Worm (Caenorhabditis elegans) whole organism, L4 larva: Measurements from ENCODE around the gene exos-1.
A peak's percentile ranks its signal among the peaks of the same experiment; 100 is the strongest.

Source experiments
- F10B5.3 ChIP-seq: sonication (generic microtip); optimal IDR thresholded peaks from 2 replicates; lab custom pipeline; 2016; ENCODE audit warnings: mild to moderate bottlenecking, missing genetic modification characterization, missing compliant biosample characterization
- F26F4.8 ChIP-seq: fragments of 200-800 bp; sonication (Bioruptor generic); conservative IDR thresholded peaks from 2 replicates; pipeline ENCODE4 v1.3.6; 2022; ENCODE audit warnings: missing genetic modification characterization, missing compliant biosample characterization
- R02D3.7 ChIP-seq: fragments of 150-350 bp; sonication (generic microtip); optimal IDR thresholded peaks from 3 replicates; lab custom pipeline; 2014; ENCODE audit warnings: missing biosample characterization, missing genetic modification characterization
- Y105C5A.15 ChIP-seq: fragments of 200-800 bp; sonication (Bioruptor generic); IDR thresholded peaks from 2 replicates; pipeline ENCODE4 v1.3.6; 2022; ENCODE audit warnings: missing genetic modification characterization, missing compliant biosample characterization
- Y48G9A.11 ChIP-seq: fragments of 200-800 bp; sonication (Bioruptor generic); IDR thresholded peaks from 2 replicates; pipeline ENCODE4 v1.3.6; 2022; ENCODE audit warnings: missing genetic modification reagents, missing genetic modification characterization, missing compliant biosample characterization
- Y5F2A.4 ChIP-seq: fragments of 200-800 bp; sonication (Bioruptor generic); optimal IDR thresholded peaks from 2 replicates; lab custom pipeline; 2018; ENCODE audit warnings: mild to moderate bottlenecking, missing genetic modification characterization, missing compliant biosample characterization
- ZK546.5 ChIP-seq, 2 experiments: sonication (generic microtip); optimal IDR thresholded peaks; 2 replicates each; lab custom pipeline; 2017; ENCODE audit warnings: missing biosample characterization in 2 of 2, missing genetic modification characterization in 2 of 2
- aha-1 ChIP-seq: fragments of 150-350 bp; peaks from one replicate; lab custom pipeline; 2014; ENCODE audit warnings: missing biosample characterization, missing genetic modification characterization
- aly-2 ChIP-seq: sonication (generic microtip); optimal IDR thresholded peaks from 2 replicates; lab custom pipeline; 2018; ENCODE audit warnings: missing biosample characterization, missing genetic modification characterization
- ctbp-1 ChIP-seq: fragments of 200-800 bp; sonication (Bioruptor generic); IDR thresholded peaks from 2 replicates; pipeline ENCODE4 v1.3.6; 2022; ENCODE audit warnings: missing genetic modification reagents, missing genetic modification characterization, missing compliant biosample characterization
- daf-12 ChIP-seq: fragments of 150-350 bp; optimal IDR thresholded peaks from 2 replicates; lab custom pipeline; 2014; ENCODE audit warnings: missing biosample characterization, missing genetic modification reagents, missing genetic modification characterization
- daf-16 ChIP-seq, 3 experiments: sonication (generic microtip); optimal IDR thresholded peaks; 2 replicates each; lab custom pipeline; 2016 to 2017; ENCODE audit warnings: missing genetic modification characterization in 3 of 3, missing genetic modification reagents in 3 of 3, mild to moderate bottlenecking in 2 of 3, missing compliant biosample characterization in 2 of 3, missing biosample characterization in 1 of 3, moderate library complexity in 1 of 3
- dmd-8 ChIP-seq: fragments of 200-800 bp; sonication (Bioruptor generic); IDR thresholded peaks from 2 replicates; pipeline ENCODE4 v1.3.6; 2022; ENCODE audit warnings: missing genetic modification characterization, missing compliant biosample characterization
- dmd-9 ChIP-seq: fragments of 200-800 bp; sonication (Bioruptor generic); IDR thresholded peaks from 2 replicates; pipeline ENCODE4 v1.3.6; 2022; ENCODE audit warnings: missing genetic modification reagents, missing genetic modification characterization, missing compliant biosample characterization
- egl-43 ChIP-seq: fragments of 200-800 bp; sonication (Bioruptor generic); IDR thresholded peaks from 2 replicates; pipeline ENCODE4 v1.3.6; 2022; ENCODE audit warnings: missing genetic modification reagents, missing genetic modification characterization, missing compliant biosample characterization
- gei-8 ChIP-seq: fragments of 200-800 bp; sonication (Bioruptor generic); optimal IDR thresholded peaks from 2 replicates; lab custom pipeline; 2018; ENCODE audit warnings: mild to moderate bottlenecking, missing genetic modification characterization, missing compliant biosample characterization
- hif-1 ChIP-seq, 2 experiments: sonication (generic microtip); optimal IDR thresholded peaks; 2 replicates each; lab custom pipeline; 2016 to 2017; ENCODE audit warnings: missing compliant biosample characterization in 2 of 2, missing genetic modification characterization in 2 of 2, missing genetic modification reagents in 2 of 2, missing genotype in 2 of 2, mild to moderate bottlenecking in 1 of 2
- hlh-11 ChIP-seq: fragments of 200-800 bp; sonication (Bioruptor generic); optimal IDR thresholded peaks from 2 replicates; lab custom pipeline; 2018; ENCODE audit warnings: mild to moderate bottlenecking, missing genetic modification characterization, missing compliant biosample characterization
- hlh-30 ChIP-seq: sonication (generic microtip); optimal IDR thresholded peaks from 2 replicates; lab custom pipeline; 2017; ENCODE audit warnings: antibody characterized with exemption, mild to moderate bottlenecking, missing genetic modification characterization, missing compliant biosample characterization; ENCODE audit not compliant: insufficient read depth
- hmg-1.1 ChIP-seq: fragments of 200-800 bp; sonication (Bioruptor generic); IDR thresholded peaks from 2 replicates; pipeline ENCODE4 v1.3.6; 2022; ENCODE audit warnings: missing genetic modification reagents, missing genetic modification characterization, missing compliant biosample characterization
- jun-1 ChIP-seq: fragments of 150-350 bp; optimal IDR thresholded peaks from 2 replicates; lab custom pipeline; 2014; ENCODE audit warnings: missing biosample characterization, missing genetic modification reagents, missing genetic modification characterization
- lin-1 ChIP-seq: fragments of 200-800 bp; sonication (Bioruptor generic); IDR thresholded peaks from 2 replicates; pipeline ENCODE4 v1.3.6; 2022; ENCODE audit warnings: missing genetic modification reagents, missing genetic modification characterization, missing compliant biosample characterization
- lin-13 ChIP-seq: fragments of 150-350 bp; optimal IDR thresholded peaks from 2 replicates; lab custom pipeline; 2014; ENCODE audit warnings: missing biosample characterization, missing genetic modification reagents, missing genetic modification characterization
- lin-29 ChIP-seq: fragments of 200-800 bp; sonication (Bioruptor generic); IDR thresholded peaks from 2 replicates; pipeline ENCODE4 v1.3.6; 2022; ENCODE audit warnings: missing genetic modification reagents, missing genetic modification characterization, missing compliant biosample characterization
- lsy-2 ChIP-seq, 2 experiments: fragments of 150-350 bp in 1 of 2; sonication (generic microtip) in 1 of 2; optimal IDR thresholded peaks; 2 replicates each; lab custom pipeline; 2014 to 2017; ENCODE audit warnings: missing biosample characterization in 2 of 2, missing genetic modification characterization in 2 of 2
- mdl-1 ChIP-seq, 2 experiments: fragments of 150-350 bp in 1 of 2; sonication (generic microtip) in 1 of 2; optimal IDR thresholded peaks; 2 replicates each; lab custom pipeline; 2014 to 2017; ENCODE audit warnings: missing biosample characterization in 2 of 2, missing genetic modification characterization in 2 of 2
- mdt-29 ChIP-seq: fragments of 200-800 bp; sonication (Bioruptor generic); IDR thresholded peaks from 2 replicates; pipeline ENCODE4 v1.3.6; 2022; ENCODE audit warnings: missing genetic modification reagents, missing genetic modification characterization, missing compliant biosample characterization
- mxl-3 ChIP-seq: fragments of 200-800 bp; sonication (Bioruptor generic); optimal IDR thresholded peaks from 2 replicates; lab custom pipeline; 2018; ENCODE audit warnings: mild to moderate bottlenecking, missing genetic modification characterization, missing compliant biosample characterization
- nhr-10 ChIP-seq: fragments of 150-350 bp; optimal IDR thresholded peaks from 2 replicates; lab custom pipeline; 2014; ENCODE audit warnings: missing biosample characterization, missing genetic modification characterization
- nhr-102 ChIP-seq: sonication (generic microtip); optimal IDR thresholded peaks from 2 replicates; lab custom pipeline; 2016; ENCODE audit warnings: mild to moderate bottlenecking, missing genetic modification characterization, moderate library complexity, missing compliant biosample characterization
- nhr-28 ChIP-seq: fragments of 150-350 bp; optimal IDR thresholded peaks from 2 replicates; lab custom pipeline; 2014; ENCODE audit warnings: missing biosample characterization, missing genetic modification characterization
- nhr-41 ChIP-seq: fragments of 200-800 bp; sonication (Bioruptor generic); IDR thresholded peaks from 2 replicates; pipeline ENCODE4 v1.3.6; 2022; ENCODE audit warnings: missing genetic modification reagents, missing genetic modification characterization, missing compliant biosample characterization
- nhr-48 ChIP-seq: sonication (generic microtip); optimal IDR thresholded peaks from 2 replicates; lab custom pipeline; 2016; ENCODE audit warnings: mild to moderate bottlenecking, missing genetic modification characterization, missing compliant biosample characterization
- pha-4 ChIP-seq, 2 experiments: fragments of 150-350 bp in 1 of 2; fragments of 200-800 bp in 1 of 2; sonication (Bioruptor generic) in 1 of 2; IDR thresholded peaks in 1 of 2; optimal IDR thresholded peaks in 1 of 2; 2 replicates each; pipeline versions ENCODE4 v1.3.6 to Lab custom; 2014 to 2022; ENCODE audit warnings: missing genetic modification characterization in 2 of 2, missing genetic modification reagents in 2 of 2, missing biosample characterization in 1 of 2, missing compliant biosample characterization in 1 of 2
- php-3 ChIP-seq: fragments of 200-800 bp; sonication (Bioruptor generic); IDR thresholded peaks from 2 replicates; pipeline ENCODE4 v1.3.6; 2022; ENCODE audit warnings: missing genetic modification reagents, missing genetic modification characterization, missing compliant biosample characterization
- pqm-1 ChIP-seq: sonication (generic microtip); optimal IDR thresholded peaks from 2 replicates; lab custom pipeline; 2017; ENCODE audit warnings: missing biosample characterization, missing genetic modification characterization
- rbr-2 ChIP-seq: sonication (generic microtip); optimal IDR thresholded peaks from 2 replicates; lab custom pipeline; 2016; ENCODE audit warnings: missing genotype, missing genetic modification characterization, missing compliant biosample characterization
- set-16 ChIP-seq: fragments of 200-800 bp; sonication (Bioruptor generic); IDR thresholded peaks from 2 replicates; pipeline ENCODE4 v1.3.6; 2022; ENCODE audit warnings: missing genetic modification reagents, missing genetic modification characterization, missing compliant biosample characterization
- snpc-4 ChIP-seq: fragments of 150-350 bp; optimal IDR thresholded peaks from 2 replicates; lab custom pipeline; 2014; ENCODE audit warnings: missing biosample characterization, missing genetic modification characterization
- spr-3 ChIP-seq: fragments of 200-800 bp; sonication (Bioruptor generic); optimal IDR thresholded peaks from 2 replicates; lab custom pipeline; 2018; ENCODE audit warnings: mild to moderate bottlenecking, missing genetic modification characterization, missing compliant biosample characterization
- unc-130 ChIP-seq: sonication (generic microtip); optimal IDR thresholded peaks from 2 replicates; lab custom pipeline; 2016; ENCODE audit warnings: missing genetic modification reagents, missing genetic modification characterization, missing compliant biosample characterization
- unc-62 ChIP-seq, 3 experiments: fragments of 150-350 bp in 1 of 3; sonication (generic microtip); optimal IDR thresholded peaks in 2 of 3; peaks in 1 of 3; 1 replicate in 1 of 3; 2 replicates in 2 of 3; lab custom pipeline; 2014 to 2017; ENCODE audit warnings: missing biosample characterization in 3 of 3, missing genetic modification characterization in 3 of 3, missing genetic modification reagents in 3 of 3, missing genotype in 1 of 3
- zfp-2 ChIP-seq: sonication (generic microtip); optimal IDR thresholded peaks from 2 replicates; lab custom pipeline; 2016; ENCODE audit warnings: mild to moderate bottlenecking, missing genetic modification characterization, missing compliant biosample characterization
- zip-2 ChIP-seq: fragments of 150-350 bp; optimal IDR thresholded peaks from 2 replicates; lab custom pipeline; 2014; ENCODE audit warnings: missing biosample characterization, missing genetic modification characterization

exos-1 gene

ce11 chrIII:11039250-11039649, 30.4 kb downstream of the exos-1 start (continued):
- no peak for TF ChIP-seq egl-43 (GFP tag; lab: Robert Waterston, UW)
- no peak for TF ChIP-seq jun-1 (tag; lab: Kevin White, UChicago)
- TF ChIP-seq lin-1 = no peak
- peak in 1 of 2 experiments; percentile 71 for TF ChIP-seq lsy-2 (tag; optimal IDR thresholded peaks at IDR 0.05; lab: Kevin White, UChicago)
- no peak for TF ChIP-seq unc-130 (GFP tag; lab: Kevin White, UChicago)
- no peak for TF ChIP-seq mdt-29 (GFP tag; lab: Robert Waterston, UW)
- no peak for TF ChIP-seq Y5F2A.4 (GFP tag; lab: Kevin White, UChicago)
- TF ChIP-seq hmg-1.1 (GFP tag; lab: Robert Waterston, UW) = peak; percentile 51; the same call in 1 of the 2 replicates
- TF ChIP-seq Y48G9A.11 (GFP tag; lab: Robert Waterston, UW) = no peak
- no peak for TF ChIP-seq daf-12 (tag; lab: Kevin White, UChicago)

- TF ChIP-seq lsy-2 (tag; optimal IDR thresholded peaks at IDR 0.05; lab: Kevin White, UChicago) (no peak), hlh-30 (peak; percentile 46), zfp-2 (tag; lab: Kevin White, UChicago) (no peak), R02D3.7 (no peak), pqm-1 (tag; lab: Kevin White, UChicago) (peak; percentile 33), dmd-8 (GFP tag; lab: Robert Waterston, UW) (no peak), aha-1 (tag; lab: Kevin White, UChicago) (peak; percentile 64), nhr-28 (tag; lab: Kevin White, UChicago) (peak; percentile 69), mxl-3 (peak; percentile 93), php-3 (no peak), Y5F2A.4 (GFP tag; lab: Kevin White, UChicago) (no peak), spr-3 (no peak), F10B5.3 (tag; lab: Kevin White, UChicago) (no peak), mdl-1 (tag; optimal IDR thresholded peaks at IDR 0.05; lab: Kevin White, UChicago) (peak; percentile 21 to 70), set-16 (GFP tag; lab: Robert Waterston, UW) (no peak), dmd-9 (no peak), ZK546.5 (tag; optimal IDR thresholded peaks at IDR 0.05; lab: Kevin White, UChicago) (no peak), rbr-2 (tag; lab: Kevin White, UChicago) (no peak), daf-16 (GFP tag; optimal IDR thresholded peaks at IDR 0.05; lab: Kevin White, UChicago) (peak in 1 of 2 experiments; percentile 6), daf-16 (tag; optimal IDR thresholded peaks at IDR 0.05; lab: Kevin White, UChicago) (peak; percentile 48)
Observed at ce11 chrIII:11040606-11041005, 31.8 kb downstream of the exos-1 start.

ce11 chrIII:11045196-11045595, 36.4 kb downstream of the exos-1 start:
- TF ChIP-seq aha-1 (tag; lab: Kevin White, UChicago) (peak; percentile 87), set-16 (GFP tag; lab: Robert Waterston, UW) (peak; percentile 71), unc-62 (GFP tag; optimal IDR thresholded peaks at IDR 0.05 in 1 of 2; lab: Kevin White, UChicago) (peak in 1 of 2 experiments; percentile 1), unc-62 (tag; optimal IDR thresholded peaks at IDR 0.05; lab: Kevin White, UChicago) (no peak), ctbp-1 (no peak)

ce11 chrIII:11046549-11046948, 37.7 kb downstream of the exos-1 start:
- TF ChIP-seq gei-8 (no peak), snpc-4 (tag; lab: Kevin White, UChicago) (no peak), Y105C5A.15 (no peak), daf-16 (GFP tag; optimal IDR thresholded peaks at IDR 0.05; lab: Kevin White, UChicago) (no peak), daf-16 (tag; optimal IDR thresholded peaks at IDR 0.05; lab: Kevin White, UChicago) (peak; percentile 39), hif-1 (tag; optimal IDR thresholded peaks at IDR 0.05; lab: Kevin White, UChicago) (no peak), aly-2 (tag; lab: Kevin White, UChicago) (no peak), lin-13 (GFP tag; lab: Kevin White, UChicago) (no peak), nhr-10 (tag; lab: Kevin White, UChicago) (no peak), mxl-3 (no peak), nhr-102 (no peak), nhr-28 (tag; lab: Kevin White, UChicago) (peak; percentile 76), php-3 (no peak), lsy-2 (tag; optimal IDR thresholded peaks at IDR 0.05; lab: Kevin White, UChicago) (no peak), pha-4 (GFP tag; IDR thresholded peaks at IDR 0.05; lab: Robert Waterston, UW) (no peak), pha-4 (tag; optimal IDR thresholded peaks at IDR 0.05; lab: Kevin White, UChicago) (no peak), hlh-11 (peak; percentile 43), nhr-41 (GFP tag; lab: Robert Waterston, UW) (no peak), zip-2 (no peak), F26F4.8 (GFP tag; lab: Robert Waterston, UW) (no peak), lin-29 (GFP tag; lab: Robert Waterston, UW) (no peak), nhr-48 (tag; lab: Kevin White, UChicago) (no peak)
